Fruit fly (Drosophila melanogaster): ENCODE results near the gene CG32817.

Gene CG32817

dm6 chrX:522357-523043 is 43.6 kb downstream of the CG32817 start (continued):
- TF ChIP-seq HHEX (GFP tag; optimal IDR thresholded peaks at IDR 0.05) (peak; percentile 81), ato (GFP tag; IDR thresholded peaks at IDR 0.05; ENCODE audit: partially characterized antibody) (no peak), trem (tag; optimal IDR thresholded peaks at IDR 0.05) (no peak), CG8944 (GFP tag; optimal IDR thresholded peaks at IDR 0.05) (peak; percentile 84), bbx (GFP tag; IDR thresholded peaks at IDR 0.05; ENCODE audit: partially characterized antibody) (peak; percentile 58; the same call in 1 of the 2 replicates), CG12104 (GFP tag; optimal IDR thresholded peaks at IDR 0.05) (peak; percentile 61), CG12942 (GFP tag; optimal IDR thresholded peaks at IDR 0.05) (peak; percentile 86), stwl (tag; optimal IDR thresholded peaks at IDR 0.05) (no peak), nau (GFP tag; optimal IDR thresholded peaks at IDR 0.05) (peak; percentile 41), tll (GFP tag; optimal IDR thresholded peaks at IDR 0.05) (no peak), CG7928 (GFP tag; optimal IDR thresholded peaks at IDR 0.05) (no peak), MTF-1 (GFP tag; optimal IDR thresholded peaks at IDR 0.05; ENCODE audit: borderline replicate concordance) (peak; percentile 71), CG2678 (tag; optimal IDR thresholded peaks at IDR 0.05) (peak; percentile 79), CHES-1-like (GFP tag; optimal IDR thresholded peaks at IDR 0.05) (peak; percentile 88), CG1792 (GFP tag; optimal IDR thresholded peaks at IDR 0.05) (peak; percentile 72), CG15696 (tag; optimal IDR thresholded peaks at IDR 0.05) (peak; percentile 68), scrt (GFP tag; optimal IDR thresholded peaks at IDR 0.05) (peak; percentile 63), CG2120 (GFP tag; optimal IDR thresholded peaks at IDR 0.05) (peak; percentile 96), CG4617 (GFP tag; optimal IDR thresholded peaks at IDR 0.05; ENCODE audit: borderline replicate concordance) (peak; percentile 38), Sox100B (GFP tag; optimal IDR thresholded peaks at IDR 0.05) (no peak), vnd (GFP tag; IDR thresholded peaks at IDR 0.05; ENCODE audit: partially characterized antibody) (no peak), CG10321 (GFP tag; IDR thresholded peaks at IDR 0.05) (no peak), CG2712 (tag; optimal IDR thresholded peaks at IDR 0.05) (peak; percentile 74), CoRest (tag; optimal IDR thresholded peaks at IDR 0.05) (peak; percentile 52), CG14667 (GFP tag; IDR thresholded peaks at IDR 0.05) (peak; percentile 78), CG7745 (tag; optimal IDR thresholded peaks at IDR 0.05) (no peak), HLH54F (GFP tag; optimal IDR thresholded peaks at IDR 0.05) (peak; percentile 93), zfh1 (GFP tag; IDR thresholded peaks at IDR 0.05) (peak; percentile 90), ATbp (GFP tag; optimal IDR thresholded peaks at IDR 0.05) (peak; percentile 76), bcd (GFP tag; optimal IDR thresholded peaks at IDR 0.05) (peak; percentile 74), slp2 (GFP tag; optimal IDR thresholded peaks at IDR 0.05) (peak; percentile 77), YL-1 (GFP tag; optimal IDR thresholded peaks at IDR 0.05) (peak; percentile 9), CG12071 (GFP tag; optimal IDR thresholded peaks at IDR 0.05) (peak; percentile 88), Max (GFP tag; optimal IDR thresholded peaks at IDR 0.05) (no peak), CG4820 (GFP tag; optimal IDR thresholded peaks at IDR 0.05) (peak; percentile 52), gt (GFP tag; IDR thresholded peaks at IDR 0.05) (peak; percentile 60; the same call in 1 of the 2 replicates), dpn (GFP tag; optimal IDR thresholded peaks at IDR 0.05) (peak; percentile 91 to 92), bowl (GFP tag; IDR thresholded peaks at IDR 0.05) (0 out of 2 replicates have a peak, but pooled peaks have one; percentile 38), Dfd (GFP tag; optimal IDR thresholded peaks at IDR 0.05) (no peak), Ets97D (GFP tag; optimal IDR thresholded peaks at IDR 0.05) (peak; percentile 49), PHDP (tag; optimal IDR thresholded peaks at IDR 0.05) (peak; percentile 69), sisA (GFP tag; IDR thresholded peaks at IDR 0.05) (peak; percentile 85), zen2 (GFP tag; IDR thresholded peaks at IDR 0.05; ENCODE audit: partially characterized antibody) (no peak), CG12236 (GFP tag; optimal IDR thresholded peaks at IDR 0.05) (peak; percentile 33), dmrt11E (tag; optimal IDR thresholded peaks at IDR 0.05) (peak; percentile 35), btn (GFP tag; optimal IDR thresholded peaks at IDR 0.05) (peak; percentile 3), CG4282 (GFP tag; optimal IDR thresholded peaks at IDR 0.05) (peak; percentile 75), CG4730 (GFP tag; IDR thresholded peaks at IDR 0.05) (peak; percentile 70), hth (optimal IDR thresholded peaks at IDR 0.05) (no peak)

Measured in whole organism, embryonic.